Fruit fly (Drosophila melanogaster) whole organism, wandering third instar larva: ENCODE results near the gene CG7900.

ENCODE experiments used
- Abd-B ChIP-seq: fragments of >200 bp; optimal IDR thresholded peaks from 2 replicates; lab custom pipeline; 2017; ENCODE audit warnings: missing biosample characterization, missing genetic modification characterization
- CG32264 ChIP-seq: fragments of 200-800 bp; sonication (Bioruptor generic); optimal IDR thresholded peaks from 2 replicates; lab custom pipeline; 2016; ENCODE audit warnings: missing biosample characterization, missing genetic modification characterization
- CG9705 ChIP-seq: fragments of 200-800 bp; sonication (Bioruptor generic); optimal IDR thresholded peaks from 2 replicates; lab custom pipeline; 2018; ENCODE audit warnings: missing biosample characterization, mild to moderate bottlenecking, missing genetic modification characterization
- CrebA ChIP-seq: fragments of 200-800 bp; sonication (Bioruptor generic); optimal IDR thresholded peaks from 2 replicates; lab custom pipeline; 2016; ENCODE audit warnings: missing biosample characterization, mild to moderate bottlenecking, missing genetic modification characterization, borderline replicate concordance
- Dfd ChIP-seq: fragments of >200 bp; optimal IDR thresholded peaks from 2 replicates; lab custom pipeline; 2017; ENCODE audit warnings: missing biosample characterization, missing genetic modification characterization
- Dif ChIP-seq: fragments of 200-275, 200-300 bp; sonication (Bioruptor generic); optimal IDR thresholded peaks from 2 replicates; lab custom pipeline; 2018; ENCODE audit warnings: missing biosample characterization, missing genetic modification characterization; ENCODE audit not compliant: partially characterized antibody
- GATAd ChIP-seq: sonication (Bioruptor generic); optimal IDR thresholded peaks from 2 replicates; lab custom pipeline; 2016; ENCODE audit warnings: missing biosample characterization, missing genetic modification characterization
- HLH106 ChIP-seq: fragments of 200-800 bp; optimal IDR thresholded peaks from 3 replicates; lab custom pipeline; 2019; ENCODE audit warnings: missing biosample characterization, mild to moderate bottlenecking, missing genetic modification characterization, moderate library complexity
- Hnf4 ChIP-seq: fragments of 200-800 bp; sonication (Bioruptor generic); optimal IDR thresholded peaks from 2 replicates; lab custom pipeline; 2016; ENCODE audit warnings: missing biosample characterization, mild to moderate bottlenecking, missing genetic modification characterization
- Hr78 ChIP-seq: fragments of >200 bp; optimal IDR thresholded peaks from 2 replicates; lab custom pipeline; 2017; ENCODE audit warnings: missing biosample characterization, missing genetic modification characterization
- Hr83 ChIP-seq: fragments of 200-300 bp; sonication (Bioruptor generic); optimal IDR thresholded peaks from 2 replicates; lab custom pipeline; 2016; ENCODE audit warnings: missing biosample characterization, mild to moderate bottlenecking, missing genetic modification characterization, moderate library complexity; ENCODE audit not compliant: poor library complexity, severe bottlenecking
- Jra ChIP-seq: sonication (Bioruptor generic); optimal IDR thresholded peaks from 2 replicates; lab custom pipeline; 2016; ENCODE audit warnings: missing biosample characterization, missing genetic modification characterization
- Mio ChIP-seq: sonication (Bioruptor generic); optimal IDR thresholded peaks from 2 replicates; lab custom pipeline; 2016; ENCODE audit warnings: missing biosample characterization, missing genetic modification characterization
- Myc ChIP-seq: fragments of >200 bp; optimal IDR thresholded peaks from 2 replicates; lab custom pipeline; 2017
- N ChIP-seq: fragments of >200 bp; optimal IDR thresholded peaks from 2 replicates; lab custom pipeline; 2018; ENCODE audit warnings: missing biosample characterization, missing external identifiers, missing genetic modification characterization
- OdsH ChIP-seq: fragments of 200-800 bp; sonication (Bioruptor generic); optimal IDR thresholded peaks from 2 replicates; lab custom pipeline; 2016; ENCODE audit warnings: missing biosample characterization, mild to moderate bottlenecking, missing genetic modification characterization
- Rel ChIP-seq, 2 experiments: fragments of 200-800 bp; sonication (Bioruptor generic) in 1 of 2; optimal IDR thresholded peaks; 2 replicates in 1 of 2; 3 replicates in 1 of 2; lab custom pipeline; 2016 to 2019; ENCODE audit warnings: mild to moderate bottlenecking in 2 of 2, missing biosample characterization in 2 of 2, missing genetic modification characterization in 2 of 2, moderate library complexity in 1 of 2
- Sp1 ChIP-seq: fragments of 200-800 bp; sonication (Bioruptor generic); optimal IDR thresholded peaks from 3 replicates; lab custom pipeline; 2019; ENCODE audit warnings: missing biosample characterization, mild to moderate bottlenecking, missing genetic modification characterization, moderate library complexity
- Vsx2 ChIP-seq: fragments of 200-300, 225-300 bp; sonication (Bioruptor generic); optimal IDR thresholded peaks from 2 replicates; lab custom pipeline; 2018; ENCODE audit warnings: missing biosample characterization, missing genetic modification characterization; ENCODE audit not compliant: partially characterized antibody
- br ChIP-seq: fragments of 200-800 bp; sonication (Bioruptor generic); optimal IDR thresholded peaks from 2 replicates; lab custom pipeline; 2016; ENCODE audit warnings: missing biosample characterization, missing genetic modification characterization
- brk ChIP-seq: fragments of 200-800 bp; sonication (Bioruptor generic); optimal IDR thresholded peaks from 2 replicates; lab custom pipeline; 2016; ENCODE audit warnings: missing biosample characterization, mild to moderate bottlenecking, missing genetic modification characterization
- dl ChIP-seq, 2 experiments: fragments of 175-275, 200-275 bp in 1 of 2; fragments of 200-275 bp in 1 of 2; sonication (Bioruptor generic); optimal IDR thresholded peaks; lab custom pipeline; 2018; ENCODE audit warnings: mild to moderate bottlenecking in 2 of 2, missing biosample characterization in 2 of 2, missing genetic modification characterization in 2 of 2, moderate library complexity in 2 of 2; ENCODE audit not compliant: partially characterized antibody in 2 of 2, insufficient read depth in 1 of 2
- dmrt93B ChIP-seq: fragments of 200-800 bp; sonication (Bioruptor generic); optimal IDR thresholded peaks from 2 replicates; lab custom pipeline; 2018; ENCODE audit warnings: missing biosample characterization, mild to moderate bottlenecking, missing genetic modification characterization
- dsf ChIP-seq: sonication (Bioruptor generic); optimal IDR thresholded peaks from 2 replicates; lab custom pipeline; 2016; ENCODE audit warnings: missing biosample characterization, missing genetic modification characterization, borderline replicate concordance
- ey ChIP-seq: fragments of 200-800 bp; sonication (Bioruptor generic); optimal IDR thresholded peaks from 2 replicates; lab custom pipeline; 2016; ENCODE audit warnings: missing biosample characterization, missing genetic modification characterization
- foxo ChIP-seq, 2 experiments: fragments of 200-800 bp; sonication (Bioruptor generic); optimal IDR thresholded peaks; 2 replicates in 1 of 2; 3 replicates in 1 of 2; lab custom pipeline; 2016 to 2017; ENCODE audit warnings: missing biosample characterization in 2 of 2, missing genetic modification characterization in 2 of 2
- fru ChIP-seq: fragments of 200-800 bp; sonication (Bioruptor generic); optimal IDR thresholded peaks from 3 replicates; lab custom pipeline; 2016; ENCODE audit warnings: missing biosample characterization, mild to moderate bottlenecking, missing genetic modification characterization
- h ChIP-seq: fragments of 200-800 bp; sonication (Bioruptor generic); optimal IDR thresholded peaks from 3 replicates; lab custom pipeline; 2016; ENCODE audit warnings: missing biosample characterization, mild to moderate bottlenecking, missing genetic modification characterization
- jim ChIP-seq: fragments of 175-275, 200-325 bp; sonication (Bioruptor generic); optimal IDR thresholded peaks from 2 replicates; lab custom pipeline; 2016; ENCODE audit warnings: missing biosample characterization, mild to moderate bottlenecking, missing genetic modification characterization
- lola ChIP-seq: fragments of >200 bp; optimal IDR thresholded peaks from 2 replicates; lab custom pipeline; 2017; ENCODE audit warnings: missing biosample characterization, missing genetic modification characterization
- pan ChIP-seq: fragments of >200 bp; optimal IDR thresholded peaks from 2 replicates; lab custom pipeline; 2017
- psq ChIP-seq: fragments of 200-800 bp; sonication (Bioruptor generic); optimal IDR thresholded peaks from 3 replicates; lab custom pipeline; 2017; ENCODE audit warnings: missing biosample characterization, mild to moderate bottlenecking, missing genetic modification characterization, moderate library complexity
- rgr ChIP-seq: fragments of 200-800 bp; sonication (Bioruptor generic); optimal IDR thresholded peaks from 3 replicates; lab custom pipeline; 2016; ENCODE audit warnings: missing biosample characterization, mild to moderate bottlenecking, missing genetic modification characterization
- sage ChIP-seq: fragments of 200-800 bp; sonication (Bioruptor generic); optimal IDR thresholded peaks from 2 replicates; lab custom pipeline; 2016; ENCODE audit warnings: missing biosample characterization, mild to moderate bottlenecking, missing genetic modification characterization
- sv ChIP-seq: fragments of 200-800 bp; sonication (Bioruptor generic); optimal IDR thresholded peaks from 3 replicates; lab custom pipeline; 2016; ENCODE audit warnings: missing biosample characterization, missing genetic modification characterization
- tai ChIP-seq: sonication (Bioruptor generic); optimal IDR thresholded peaks from 2 replicates; lab custom pipeline; 2016; ENCODE audit warnings: missing biosample characterization, missing genetic modification characterization
- usp ChIP-seq: fragments of >200 bp; optimal IDR thresholded peaks from 2 replicates; lab custom pipeline; 2017; ENCODE audit warnings: missing biosample characterization, missing genetic modification characterization
- woc ChIP-seq: sonication (Bioruptor generic); optimal IDR thresholded peaks from 2 replicates; lab custom pipeline; 2016; ENCODE audit warnings: missing biosample characterization, mild to moderate bottlenecking, missing genetic modification characterization

The CG7900 gene

DNA sequence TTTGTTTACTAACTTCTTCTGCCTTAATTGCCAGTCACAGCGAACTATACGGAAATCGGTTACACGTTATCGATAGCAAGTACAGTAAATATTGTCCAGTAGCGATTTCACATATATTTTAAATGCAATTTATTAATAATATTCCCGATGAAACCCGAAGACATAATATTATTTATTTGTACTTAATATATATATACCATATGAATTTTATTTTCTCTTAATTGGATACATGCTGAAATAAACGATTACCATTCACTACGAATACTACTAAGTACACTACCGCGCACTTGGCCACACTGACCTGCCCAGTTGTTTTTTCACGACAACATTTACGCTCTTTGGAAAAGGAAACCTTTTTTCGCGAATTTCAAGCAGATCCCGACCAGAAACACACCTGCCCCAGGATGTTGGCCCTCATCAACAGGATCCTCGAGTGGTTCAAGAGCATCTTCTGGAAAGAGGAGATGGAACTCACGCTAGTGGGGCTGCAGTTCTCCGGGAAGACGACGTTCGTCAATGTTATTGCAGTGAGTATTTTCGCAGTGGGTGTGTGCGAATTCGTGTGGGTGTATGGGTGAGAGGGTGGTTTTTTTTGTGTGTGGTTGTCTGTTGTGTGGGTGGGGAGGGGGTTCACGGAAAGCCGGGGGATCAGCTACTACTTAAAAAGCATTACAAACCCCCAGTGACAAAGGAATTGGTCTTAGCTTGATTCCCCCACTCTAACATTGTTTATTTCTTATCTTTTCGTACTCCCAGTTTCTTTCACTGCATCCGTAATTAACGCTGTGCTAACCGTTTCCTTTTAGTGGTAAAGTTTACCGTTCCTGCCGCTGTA lies 32.6 kb downstream of the CG7900 start, which contains the start of the genes CG9667 and Arl8:
CG9667 (minus strand) TSS at position 42 of the 835 bp plus-strand sequence.
Arl8 (plus strand) TSS at position 290 of the 835 bp plus-strand sequence.
- no peak for TF ChIP-seq jim (GFP tag; lab: Kevin White, UChicago)
- TF ChIP-seq N (GFP tag; lab: Kevin White, UChicago): peak; percentile 16
- peak; percentile 74 for TF ChIP-seq HLH106 (tag; lab: Kevin White, UChicago)
- no peak for TF ChIP-seq Abd-B (GFP tag; lab: Kevin White, UChicago)
- no peak for TF ChIP-seq Vsx2 (GFP tag; lab: Kevin White, UChicago)
- TF ChIP-seq Dfd: no peak
- peak; percentile 68 for TF ChIP-seq Sp1 (GFP tag; lab: Kevin White, UChicago)
- peak; percentile 51 for TF ChIP-seq Hnf4 (GFP tag; lab: Kevin White, UChicago)
- TF ChIP-seq dl (GFP tag; optimal IDR thresholded peaks at IDR 0.05; lab: Kevin White, UChicago; ENCODE audit: insufficient read depth in 1 of 2, partially characterized antibody in 2 of 2): no peak
- peak; percentile 34 for TF ChIP-seq OdsH
- TF ChIP-seq pan (lab: Kevin White, UChicago): no peak
- peak; percentile 7 for TF ChIP-seq Jra
- no peak for TF ChIP-seq lola
- no peak for TF ChIP-seq sv (GFP tag; lab: Kevin White, UChicago)
- peak; percentile 79 for TF ChIP-seq brk (GFP tag; lab: Kevin White, UChicago)
- no peak for TF ChIP-seq ey
- TF ChIP-seq woc (GFP tag; lab: Kevin White, UChicago): peak; percentile 67
- TF ChIP-seq CG9705 (GFP tag; lab: Kevin White, UChicago): peak; percentile 1
- TF ChIP-seq h (GFP tag; lab: Kevin White, UChicago): peak; percentile 58
- no peak for TF ChIP-seq usp
- TF ChIP-seq Dif (GFP tag; lab: Kevin White, UChicago): no peak
- TF ChIP-seq Rel (GFP tag; optimal IDR thresholded peaks at IDR 0.05; lab: Kevin White, UChicago): no peak
- peak; percentile 78 for TF ChIP-seq Rel (tag; optimal IDR thresholded peaks at IDR 0.05; lab: Kevin White, UChicago)
- no peak for TF ChIP-seq CrebA (GFP tag; lab: Kevin White, UChicago)
- peak; percentile 58 for TF ChIP-seq Myc
- peak; percentile 43 for TF ChIP-seq fru
- TF ChIP-seq rgr (GFP tag; lab: Kevin White, UChicago): peak; percentile 45
- no peak for TF ChIP-seq br (GFP tag; lab: Kevin White, UChicago)
- peak; percentile 53 for TF ChIP-seq dmrt93B
- peak in 1 of 2 experiments; percentile 57 for TF ChIP-seq foxo (GFP tag; optimal IDR thresholded peaks at IDR 0.05; lab: Kevin White, UChicago)
- TF ChIP-seq sage (GFP tag; lab: Kevin White, UChicago): peak; percentile 54
- no peak for TF ChIP-seq Hr78 (GFP tag; lab: Kevin White, UChicago)
- TF ChIP-seq CG32264 (GFP tag; lab: Kevin White, UChicago): no peak
- TF ChIP-seq Hr83 (GFP tag; lab: Kevin White, UChicago): no peak
- peak; percentile 47 for TF ChIP-seq psq
- TF ChIP-seq Mio (GFP tag; lab: Kevin White, UChicago): no peak
- TF ChIP-seq GATAd: no peak
- TF ChIP-seq dsf (GFP tag; lab: Kevin White, UChicago): no peak
- no peak for TF ChIP-seq tai

DNA sequence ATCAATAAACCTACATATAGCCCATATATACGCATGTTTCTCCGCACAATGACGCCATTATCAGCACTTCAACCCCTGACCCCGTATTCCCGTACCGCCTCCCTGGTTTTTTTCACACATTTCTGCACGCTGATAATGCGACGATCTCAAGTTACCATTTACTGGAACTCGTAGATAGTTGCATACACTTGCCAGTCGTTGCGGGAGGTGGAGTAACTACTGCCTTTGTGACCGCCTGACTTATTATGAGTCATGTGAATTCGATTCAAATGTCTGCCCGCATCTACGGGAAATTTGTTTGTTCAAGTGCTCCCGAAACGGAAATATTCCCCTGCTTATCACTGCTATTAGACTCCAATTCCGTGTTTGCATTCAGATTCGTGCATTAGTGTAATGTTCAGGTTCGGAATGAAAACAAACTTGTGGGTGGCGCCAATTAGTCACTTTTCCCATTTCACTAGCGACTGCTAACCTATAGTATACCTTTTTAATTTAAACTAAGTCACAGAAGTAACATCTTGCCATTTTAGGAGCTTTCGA lies 33.3 kb downstream of the CG7900 start:
- no peak for TF ChIP-seq CrebA (GFP tag; lab: Kevin White, UChicago)
- no peak for TF ChIP-seq usp
- TF ChIP-seq sv (GFP tag; lab: Kevin White, UChicago): no peak
- no peak for TF ChIP-seq dsf (GFP tag; lab: Kevin White, UChicago)
- no peak for TF ChIP-seq fru
- no peak for TF ChIP-seq Sp1 (GFP tag; lab: Kevin White, UChicago)
- no peak for TF ChIP-seq CG9705 (GFP tag; lab: Kevin White, UChicago)
- no peak for TF ChIP-seq rgr (GFP tag; lab: Kevin White, UChicago)
- no peak for TF ChIP-seq lola
- TF ChIP-seq Hr78 (GFP tag; lab: Kevin White, UChicago): no peak
- no peak for TF ChIP-seq Myc
- TF ChIP-seq h (GFP tag; lab: Kevin White, UChicago): no peak
- no peak for TF ChIP-seq HLH106 (tag; lab: Kevin White, UChicago)
- no peak for TF ChIP-seq CG32264 (GFP tag; lab: Kevin White, UChicago)
- TF ChIP-seq N (GFP tag; lab: Kevin White, UChicago): no peak
- no peak for TF ChIP-seq GATAd
- no peak for TF ChIP-seq dl (GFP tag; optimal IDR thresholded peaks at IDR 0.05; lab: Kevin White, UChicago; ENCODE audit: insufficient read depth in 1 of 2, partially characterized antibody in 2 of 2)
- TF ChIP-seq brk (GFP tag; lab: Kevin White, UChicago): no peak
- TF ChIP-seq Jra: peak; percentile 31
- TF ChIP-seq Dfd: no peak
- TF ChIP-seq dmrt93B: no peak
- TF ChIP-seq jim (GFP tag; lab: Kevin White, UChicago): no peak
- TF ChIP-seq Vsx2 (GFP tag; lab: Kevin White, UChicago): no peak
- TF ChIP-seq psq: no peak
- TF ChIP-seq Hr83 (GFP tag; lab: Kevin White, UChicago): peak; percentile 4
- no peak for TF ChIP-seq br (GFP tag; lab: Kevin White, UChicago)
- no peak for TF ChIP-seq Rel (GFP tag; optimal IDR thresholded peaks at IDR 0.05; lab: Kevin White, UChicago)
- peak; percentile 38 for TF ChIP-seq Rel (tag; optimal IDR thresholded peaks at IDR 0.05; lab: Kevin White, UChicago)
